Worm (Caenorhabditis elegans) whole organism, L4 larva: ENCODE measurements around the gene D1025.10.

Experiments used
- F10B5.3 ChIP-seq: sonication (generic microtip); optimal IDR thresholded peaks from 2 replicates; lab custom pipeline; 2016; ENCODE audit warnings: mild to moderate bottlenecking, missing genetic modification characterization, missing compliant biosample characterization
- F26F4.8 ChIP-seq: fragments of 200-800 bp; sonication (Bioruptor generic); conservative IDR thresholded peaks from 2 replicates; pipeline ENCODE4 v1.3.6; 2022; ENCODE audit warnings: missing genetic modification characterization, missing compliant biosample characterization
- F44E2.7 ChIP-seq: fragments of 200-800 bp; sonication (Bioruptor generic); IDR thresholded peaks from 2 replicates; pipeline ENCODE4 v2.1.2; 2022; ENCODE audit warnings: missing genetic modification characterization, missing compliant biosample characterization
- Y105C5A.15 ChIP-seq: fragments of 200-800 bp; sonication (Bioruptor generic); IDR thresholded peaks from 2 replicates; pipeline ENCODE4 v1.3.6; 2022; ENCODE audit warnings: missing genetic modification characterization, missing compliant biosample characterization
- Y48G9A.11 ChIP-seq: fragments of 200-800 bp; sonication (Bioruptor generic); IDR thresholded peaks from 2 replicates; pipeline ENCODE4 v1.3.6; 2022; ENCODE audit warnings: missing genetic modification reagents, missing genetic modification characterization, missing compliant biosample characterization
- Y5F2A.4 ChIP-seq: fragments of 200-800 bp; sonication (Bioruptor generic); optimal IDR thresholded peaks from 2 replicates; lab custom pipeline; 2018; ENCODE audit warnings: mild to moderate bottlenecking, missing genetic modification characterization, missing compliant biosample characterization
- aha-1 ChIP-seq: fragments of 150-350 bp; peaks from one replicate; lab custom pipeline; 2014; ENCODE audit warnings: missing biosample characterization, missing genetic modification characterization
- attf-4 ChIP-seq: sonication (generic microtip); optimal IDR thresholded peaks from 3 replicates; lab custom pipeline; 2017; ENCODE audit warnings: missing biosample characterization, missing genetic modification characterization
- ceh-28 ChIP-seq: fragments of 150-350 bp; optimal IDR thresholded peaks from 2 replicates; lab custom pipeline; 2014; ENCODE audit warnings: missing biosample characterization, missing genetic modification reagents, missing genetic modification characterization
- ceh-32 ChIP-seq: sonication (generic microtip); optimal IDR thresholded peaks from 2 replicates; lab custom pipeline; 2016; ENCODE audit warnings: mild to moderate bottlenecking, missing genetic modification characterization, missing compliant biosample characterization; ENCODE audit not compliant: poor library complexity
- ceh-44 ChIP-seq: fragments of 200-800 bp; sonication (Bioruptor generic); IDR thresholded peaks from 2 replicates; pipeline ENCODE4 v1.3.6; 2022; ENCODE audit warnings: missing genetic modification reagents, missing genetic modification characterization, missing compliant biosample characterization
- daf-16 ChIP-seq, 3 experiments: sonication (generic microtip); optimal IDR thresholded peaks; 2 replicates each; lab custom pipeline; 2016 to 2017; ENCODE audit warnings: missing genetic modification characterization in 3 of 3, missing genetic modification reagents in 3 of 3, mild to moderate bottlenecking in 2 of 3, missing compliant biosample characterization in 2 of 3, missing biosample characterization in 1 of 3, moderate library complexity in 1 of 3
- dmd-6 ChIP-seq: fragments of 200-800 bp; sonication (Bioruptor generic); IDR thresholded peaks from 2 replicates; pipeline ENCODE4 v1.3.6; 2022; ENCODE audit warnings: missing genetic modification reagents, missing genetic modification characterization, missing compliant biosample characterization
- dmd-8 ChIP-seq: fragments of 200-800 bp; sonication (Bioruptor generic); IDR thresholded peaks from 2 replicates; pipeline ENCODE4 v1.3.6; 2022; ENCODE audit warnings: missing genetic modification characterization, missing compliant biosample characterization
- dpl-1 ChIP-seq: fragments of 150-350 bp; optimal IDR thresholded peaks from 2 replicates; lab custom pipeline; 2014; ENCODE audit warnings: missing biosample characterization, missing genetic modification reagents, missing genetic modification characterization
- duxl-1 ChIP-seq: sonication (generic microtip); optimal IDR thresholded peaks from 2 replicates; lab custom pipeline; 2016; ENCODE audit warnings: mild to moderate bottlenecking, missing genetic modification characterization, moderate library complexity, missing compliant biosample characterization; ENCODE audit not compliant: poor library complexity
- dve-1 ChIP-seq: sonication (generic microtip); optimal IDR thresholded peaks from 2 replicates; lab custom pipeline; 2017; ENCODE audit warnings: antibody characterized with exemption, mild to moderate bottlenecking, missing genetic modification characterization, missing compliant biosample characterization; ENCODE audit not compliant: insufficient read depth
- egl-27 ChIP-seq: sonication (generic microtip); optimal IDR thresholded peaks from 3 replicates; lab custom pipeline; 2017; ENCODE audit warnings: missing biosample characterization, missing genetic modification reagents, missing genetic modification characterization
- egl-43 ChIP-seq: fragments of 200-800 bp; sonication (Bioruptor generic); IDR thresholded peaks from 2 replicates; pipeline ENCODE4 v1.3.6; 2022; ENCODE audit warnings: missing genetic modification reagents, missing genetic modification characterization, missing compliant biosample characterization
- hlh-11 ChIP-seq: fragments of 200-800 bp; sonication (Bioruptor generic); optimal IDR thresholded peaks from 2 replicates; lab custom pipeline; 2018; ENCODE audit warnings: mild to moderate bottlenecking, missing genetic modification characterization, missing compliant biosample characterization
- hlh-30 ChIP-seq: sonication (generic microtip); optimal IDR thresholded peaks from 2 replicates; lab custom pipeline; 2017; ENCODE audit warnings: antibody characterized with exemption, mild to moderate bottlenecking, missing genetic modification characterization, missing compliant biosample characterization; ENCODE audit not compliant: insufficient read depth
- lin-1 ChIP-seq: fragments of 200-800 bp; sonication (Bioruptor generic); IDR thresholded peaks from 2 replicates; pipeline ENCODE4 v1.3.6; 2022; ENCODE audit warnings: missing genetic modification reagents, missing genetic modification characterization, missing compliant biosample characterization
- lin-38 ChIP-seq: fragments of 200-800 bp; sonication (Bioruptor generic); IDR thresholded peaks from 2 replicates; pipeline ENCODE4 v1.3.6; 2022; ENCODE audit warnings: missing genetic modification reagents, missing genetic modification characterization, missing compliant biosample characterization
- mdt-29 ChIP-seq: fragments of 200-800 bp; sonication (Bioruptor generic); IDR thresholded peaks from 2 replicates; pipeline ENCODE4 v1.3.6; 2022; ENCODE audit warnings: missing genetic modification reagents, missing genetic modification characterization, missing compliant biosample characterization
- mes-2 ChIP-seq: sonication (generic microtip); optimal IDR thresholded peaks from 2 replicates; lab custom pipeline; 2016; ENCODE audit warnings: missing genotype, mild to moderate bottlenecking, missing genetic modification characterization, missing compliant biosample characterization; ENCODE audit not compliant: poor library complexity, severe bottlenecking
- mxl-3 ChIP-seq: fragments of 200-800 bp; sonication (Bioruptor generic); optimal IDR thresholded peaks from 2 replicates; lab custom pipeline; 2018; ENCODE audit warnings: mild to moderate bottlenecking, missing genetic modification characterization, missing compliant biosample characterization
- nhr-25 ChIP-seq: sonication (generic microtip); optimal IDR thresholded peaks from 2 replicates; lab custom pipeline; 2017; ENCODE audit warnings: missing genetic modification characterization, mild to moderate bottlenecking, missing compliant biosample characterization, antibody characterized with exemption, moderate library complexity, borderline replicate concordance; ENCODE audit not compliant: insufficient read depth
- nhr-28 ChIP-seq: fragments of 150-350 bp; optimal IDR thresholded peaks from 2 replicates; lab custom pipeline; 2014; ENCODE audit warnings: missing biosample characterization, missing genetic modification characterization
- php-3 ChIP-seq: fragments of 200-800 bp; sonication (Bioruptor generic); IDR thresholded peaks from 2 replicates; pipeline ENCODE4 v1.3.6; 2022; ENCODE audit warnings: missing genetic modification reagents, missing genetic modification characterization, missing compliant biosample characterization
- pqm-1 ChIP-seq: sonication (generic microtip); optimal IDR thresholded peaks from 2 replicates; lab custom pipeline; 2017; ENCODE audit warnings: missing biosample characterization, missing genetic modification characterization
- set-16 ChIP-seq: fragments of 200-800 bp; sonication (Bioruptor generic); IDR thresholded peaks from 2 replicates; pipeline ENCODE4 v1.3.6; 2022; ENCODE audit warnings: missing genetic modification reagents, missing genetic modification characterization, missing compliant biosample characterization
- skn-1 ChIP-seq: fragments of 150-350 bp; optimal IDR thresholded peaks from 2 replicates; lab custom pipeline; 2014; ENCODE audit warnings: missing biosample characterization, missing genetic modification characterization
- snpc-4 ChIP-seq: fragments of 150-350 bp; optimal IDR thresholded peaks from 2 replicates; lab custom pipeline; 2014; ENCODE audit warnings: missing biosample characterization, missing genetic modification characterization
- spr-1 ChIP-seq: sonication (generic microtip); optimal IDR thresholded peaks from 2 replicates; lab custom pipeline; 2016; ENCODE audit warnings: mild to moderate bottlenecking, missing genetic modification characterization, missing compliant biosample characterization
- tag-97 ChIP-seq: fragments of 200-800 bp; sonication (Bioruptor generic); IDR thresholded peaks from 2 replicates; pipeline ENCODE4 v1.3.6; 2022; ENCODE audit warnings: missing genetic modification characterization, missing compliant biosample characterization
- tra-1 ChIP-seq: fragments of 200-800 bp; sonication (Bioruptor generic); IDR thresholded peaks from 2 replicates; pipeline ENCODE4 v1.3.6; 2022; ENCODE audit warnings: missing genetic modification reagents, missing genetic modification characterization, missing compliant biosample characterization
- unc-130 ChIP-seq: sonication (generic microtip); optimal IDR thresholded peaks from 2 replicates; lab custom pipeline; 2016; ENCODE audit warnings: missing genetic modification reagents, missing genetic modification characterization, missing compliant biosample characterization
- unc-39 ChIP-seq: sonication (generic microtip); optimal IDR thresholded peaks from 2 replicates; lab custom pipeline; 2017; ENCODE audit warnings: missing biosample characterization, missing genetic modification characterization
- unc-62 ChIP-seq, 3 experiments: fragments of 150-350 bp in 1 of 3; sonication (generic microtip); optimal IDR thresholded peaks in 2 of 3; peaks in 1 of 3; 1 replicate in 1 of 3; 2 replicates in 2 of 3; lab custom pipeline; 2014 to 2017; ENCODE audit warnings: missing biosample characterization in 3 of 3, missing genetic modification characterization in 3 of 3, missing genetic modification reagents in 3 of 3, missing genotype in 1 of 3
- vab-7 ChIP-seq: fragments of 200-800 bp; sonication (Bioruptor generic); IDR thresholded peaks from 2 replicates; pipeline ENCODE4 v1.3.6; 2022; ENCODE audit warnings: missing genetic modification reagents, missing genetic modification characterization, missing compliant biosample characterization

The D1025.10 gene

DNA sequence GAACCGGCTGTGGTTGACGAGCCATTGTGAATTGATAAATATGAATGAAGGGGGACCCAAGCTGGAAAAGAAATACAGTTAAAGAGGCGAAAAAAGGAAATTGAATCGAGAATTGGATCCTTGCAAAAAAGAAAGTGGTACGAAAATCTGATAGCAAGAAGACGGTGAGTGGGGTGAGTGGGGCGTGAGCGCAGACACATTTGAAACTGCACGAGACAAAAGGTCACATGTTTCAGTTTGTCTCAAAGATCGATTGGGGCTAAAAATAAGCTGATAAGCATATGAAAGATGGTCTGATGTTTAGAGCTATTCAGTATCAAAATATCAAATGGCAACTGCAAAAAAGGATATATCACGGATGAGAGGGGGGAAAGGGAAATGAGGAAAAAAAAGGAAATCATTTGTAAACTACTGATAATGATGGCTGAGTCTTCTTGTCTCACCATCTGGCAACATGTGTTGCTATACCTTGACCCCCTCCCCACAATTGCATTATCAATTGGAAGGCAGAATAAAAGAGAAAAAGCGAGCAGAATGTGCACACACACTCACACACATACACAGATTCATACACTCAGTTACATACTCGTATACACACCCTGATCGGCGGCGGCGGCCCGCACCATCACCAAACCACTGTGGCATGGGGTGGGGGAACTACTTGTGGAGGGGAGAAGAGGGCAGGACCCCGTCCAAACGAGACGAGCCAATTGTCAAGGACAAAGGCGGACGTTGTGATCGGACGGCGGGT lies 12.7 kb upstream of the D1025.10 start, which contains the start of gene M163.1:
TSS of gene M163.1 (minus strand) at position 25 of the 751 bp plus-strand sequence.
- TF ChIP-seq hlh-30 (tag; lab: Kevin White, UChicago) = peak; percentile 76
- no peak for TF ChIP-seq ceh-44 (GFP tag; lab: Robert Waterston, UW)
- peak; percentile 95 for TF ChIP-seq aha-1 (tag; lab: Kevin White, UChicago)
- peak; percentile 56 for TF ChIP-seq dmd-6
- no peak for TF ChIP-seq Y48G9A.11
- peak in 1 of 2 experiments; percentile 91 for TF ChIP-seq unc-62 (GFP tag; optimal IDR thresholded peaks at IDR 0.05 in 1 of 2; lab: Kevin White, UChicago)
- no peak for TF ChIP-seq unc-62 (tag; optimal IDR thresholded peaks at IDR 0.05; lab: Kevin White, UChicago)
- TF ChIP-seq Y5F2A.4 (GFP tag; lab: Kevin White, UChicago) = no peak
- TF ChIP-seq attf-4 (tag; lab: Kevin White, UChicago) = no peak
- TF ChIP-seq daf-16 (GFP tag; optimal IDR thresholded peaks at IDR 0.05; lab: Kevin White, UChicago) = no peak
- peak; percentile 57 for TF ChIP-seq daf-16 (tag; optimal IDR thresholded peaks at IDR 0.05; lab: Kevin White, UChicago)
- TF ChIP-seq ceh-28 = no peak
- no peak for TF ChIP-seq ceh-32 (tag; lab: Kevin White, UChicago)
- no peak for TF ChIP-seq F26F4.8 (GFP tag; lab: Robert Waterston, UW)
- no peak for TF ChIP-seq Y105C5A.15 (GFP tag; lab: Robert Waterston, UW)
- 0 out of 2 replicates have a peak, but pooled peaks have one; percentile 48 for TF ChIP-seq F44E2.7 (GFP tag; lab: Robert Waterston, UW)
- no peak for TF ChIP-seq unc-130 (GFP tag; lab: Kevin White, UChicago)
- TF ChIP-seq lin-38 (GFP tag; lab: Robert Waterston, UW) = 0 out of 2 replicates have a peak, but pooled peaks have one; percentile 18
- peak; percentile 37 for TF ChIP-seq nhr-28 (tag; lab: Kevin White, UChicago)
- TF ChIP-seq set-16 (GFP tag; lab: Robert Waterston, UW) = peak; percentile 84
- peak; percentile 42 for TF ChIP-seq dve-1 (tag; lab: Kevin White, UChicago)
- TF ChIP-seq mdt-29 (GFP tag; lab: Robert Waterston, UW) = 0 out of 2 replicates have a peak, but pooled peaks have one; percentile 11
- TF ChIP-seq hlh-11 (tag; lab: Kevin White, UChicago) = peak; percentile 38
- TF ChIP-seq mes-2 (tag; lab: Kevin White, UChicago) = peak; percentile 1
- TF ChIP-seq dpl-1 = no peak
- 0 out of 2 replicates have a peak, but pooled peaks have one; percentile 28 for TF ChIP-seq tra-1
- peak; percentile 49 for TF ChIP-seq pqm-1 (tag; lab: Kevin White, UChicago)
- TF ChIP-seq egl-43 (GFP tag; lab: Robert Waterston, UW) = 0 out of 2 replicates have a peak, but pooled peaks have one; percentile 11
- no peak for TF ChIP-seq unc-39 (tag; lab: Kevin White, UChicago)

DNA sequence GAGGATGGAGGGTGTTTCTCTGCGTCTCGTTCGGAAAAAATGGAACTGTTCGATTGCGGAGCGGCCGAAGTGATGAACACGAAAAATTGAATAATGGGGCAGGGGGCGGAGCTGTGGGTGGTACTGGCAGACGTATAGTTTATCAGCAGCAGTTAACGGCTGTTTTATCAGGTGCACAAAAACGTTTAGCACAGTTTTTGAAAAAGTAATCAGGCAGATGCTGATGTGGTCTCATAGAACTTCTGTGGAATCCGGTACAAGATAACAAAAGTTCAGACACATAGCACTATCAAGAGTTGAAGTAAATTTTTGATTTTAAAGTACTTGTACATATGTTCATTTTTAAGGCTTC lies 12.1 kb upstream of the D1025.10 start:
- peak; percentile 41; the same call in 1 of the 2 replicates for TF ChIP-seq php-3 (GFP tag; lab: Robert Waterston, UW)
- no peak for TF ChIP-seq F26F4.8 (GFP tag; lab: Robert Waterston, UW)
- TF ChIP-seq vab-7 (GFP tag; lab: Robert Waterston, UW) = no peak
- TF ChIP-seq lin-1 (GFP tag; lab: Robert Waterston, UW) = 0 out of 2 replicates have a peak, but pooled peaks have one; percentile 20
- TF ChIP-seq nhr-25 (tag; lab: Kevin White, UChicago) = no peak
- 0 out of 2 replicates have a peak, but pooled peaks have one; percentile 0 for TF ChIP-seq F44E2.7 (GFP tag; lab: Robert Waterston, UW)
- TF ChIP-seq duxl-1 (tag; lab: Kevin White, UChicago) = no peak
- TF ChIP-seq skn-1 (tag; lab: Kevin White, UChicago) = no peak
- peak; percentile 54 for TF ChIP-seq dve-1 (tag; lab: Kevin White, UChicago)
- TF ChIP-seq dmd-8 (GFP tag; lab: Robert Waterston, UW) = 0 out of 2 replicates have a peak, but pooled peaks have one; percentile 22
- peak; percentile 41 for TF ChIP-seq hlh-11 (tag; lab: Kevin White, UChicago)
- TF ChIP-seq daf-16 (GFP tag; optimal IDR thresholded peaks at IDR 0.05; lab: Kevin White, UChicago) = no peak
- TF ChIP-seq daf-16 (tag; optimal IDR thresholded peaks at IDR 0.05; lab: Kevin White, UChicago) = peak; percentile 36
- TF ChIP-seq spr-1 (tag; lab: Kevin White, UChicago) = no peak
- peak; percentile 72 for TF ChIP-seq pqm-1 (tag; lab: Kevin White, UChicago)
- TF ChIP-seq nhr-28 (tag; lab: Kevin White, UChicago) = peak; percentile 83
- TF ChIP-seq mxl-3 (GFP tag; lab: Kevin White, UChicago) = peak; percentile 47
- TF ChIP-seq egl-27 (tag; lab: Kevin White, UChicago) = no peak
- peak; percentile 7 for TF ChIP-seq F10B5.3 (tag; lab: Kevin White, UChicago)
- no peak for TF ChIP-seq tag-97 (GFP tag; lab: Robert Waterston, UW)
- no peak for TF ChIP-seq snpc-4
- 0 out of 2 replicates have a peak, but pooled peaks have one; percentile 12 for TF ChIP-seq tra-1
- peak; percentile 35 for TF ChIP-seq dmd-6
- TF ChIP-seq attf-4 (tag; lab: Kevin White, UChicago) = no peak
